Worm (Caenorhabditis elegans): Measurements from ENCODE around the gene ZC239.6.

- TF ChIP-seq nhr-77 (tag; optimal IDR thresholded peaks at IDR 0.05) = no peak
- TF ChIP-seq ztf-11 (tag; optimal IDR thresholded peaks at IDR 0.05) = no peak
- TF ChIP-seq ZK546.5 (tag; optimal IDR thresholded peaks at IDR 0.05) = no peak
- TF ChIP-seq unc-62 (GFP tag; optimal IDR thresholded peaks at IDR 0.05) = no peak
- TF ChIP-seq R02D3.7 (tag; optimal IDR thresholded peaks at IDR 0.05) = no peak
- TF ChIP-seq pha-4 (tag; optimal IDR thresholded peaks at IDR 0.05) = no peak
- TF ChIP-seq unc-39 (tag; optimal IDR thresholded peaks at IDR 0.05) = no peak
- no peak for TF ChIP-seq lin-39 (tag; optimal IDR thresholded peaks at IDR 0.05)
- TF ChIP-seq lin-15B (tag; optimal IDR thresholded peaks at IDR 0.05) = no peak
- no peak for TF ChIP-seq elt-1 (tag; optimal IDR thresholded peaks at IDR 0.05)
- TF ChIP-seq snpc-4 (tag; optimal IDR thresholded peaks at IDR 0.05) = no peak
- no peak for TF ChIP-seq nhr-237 (tag; optimal IDR thresholded peaks at IDR 0.05)
- no peak for TF ChIP-seq nhr-43 (tag; optimal IDR thresholded peaks at IDR 0.05; ENCODE audit: poor library complexity, severe bottlenecking)
These were observed 10.4 kb upstream of the ZC239.6 start, which contains the start of gene sri-51 for ce11 chrII:3198998-3199397.
